Worm (Caenorhabditis elegans) whole organism, early embryonic: ENCODE measurements around the gene acs-17.

ENCODE experiments used
- B0310.2 ChIP-seq: sonication (generic microtip); optimal IDR thresholded peaks from 2 replicates; lab custom pipeline; 2016; ENCODE audit warnings: mild to moderate bottlenecking, missing genetic modification characterization, missing compliant biosample characterization
- F13C5.2 ChIP-seq: sonication (generic microtip); optimal IDR thresholded peaks from 2 replicates; lab custom pipeline; 2017; ENCODE audit warnings: mild to moderate bottlenecking, missing genetic modification characterization, inconsistent platforms, missing compliant biosample characterization
- ama-1 ChIP-seq: fragments of 150-350 bp; optimal IDR thresholded peaks from 2 replicates; lab custom pipeline; 2014
- ceh-13 ChIP-seq: fragments of 200-800 bp; sonication (Bioruptor generic); optimal IDR thresholded peaks from 2 replicates; lab custom pipeline; 2018; ENCODE audit warnings: mild to moderate bottlenecking, missing genetic modification characterization, missing compliant biosample characterization
- ceh-36 ChIP-seq: sonication (generic microtip); optimal IDR thresholded peaks from 2 replicates; lab custom pipeline; 2016; ENCODE audit warnings: missing genetic modification characterization, inconsistent platforms, missing compliant biosample characterization
- ets-7 ChIP-seq: sonication (generic microtip); optimal IDR thresholded peaks from 2 replicates; lab custom pipeline; 2016; ENCODE audit warnings: missing genotype, missing genetic modification characterization, missing compliant biosample characterization
- flt-1 ChIP-seq: fragments of 200-800 bp; sonication (Bioruptor generic); IDR thresholded peaks from 2 replicates; pipeline ENCODE4 v1.3.6; 2022; ENCODE audit warnings: missing genetic modification characterization, missing compliant biosample characterization
- hmbx-1 ChIP-seq: sonication (generic microtip); optimal IDR thresholded peaks from 2 replicates; lab custom pipeline; 2016; ENCODE audit warnings: mild to moderate bottlenecking, missing genetic modification characterization, missing compliant biosample characterization
- hmg-4 ChIP-seq: fragments of 200-800 bp; sonication (Bioruptor generic); optimal IDR thresholded peaks from 2 replicates; lab custom pipeline; 2018; ENCODE audit warnings: mild to moderate bottlenecking, missing genetic modification characterization, missing compliant biosample characterization
- pes-1 ChIP-seq: fragments of 200-800 bp; sonication (Bioruptor generic); IDR thresholded peaks from 2 replicates; pipeline ENCODE4 v1.3.6; 2022; ENCODE audit warnings: missing genetic modification reagents, missing genetic modification characterization, missing compliant biosample characterization
- scrt-1 ChIP-seq: fragments of 200-800 bp; sonication (Bioruptor generic); IDR thresholded peaks from 2 replicates; pipeline ENCODE4 v1.3.6; 2022; ENCODE audit warnings: missing genetic modification characterization, missing compliant biosample characterization
- sea-1 ChIP-seq: fragments of 200-800 bp; sonication (Bioruptor generic); conservative IDR thresholded peaks from 2 replicates; pipeline ENCODE4 v1.3.6; 2022; ENCODE audit warnings: missing genetic modification characterization, missing compliant biosample characterization
- tbx-11 ChIP-seq: fragments of 200-800 bp; sonication (Bioruptor generic); IDR thresholded peaks from 2 replicates; pipeline ENCODE4 v1.3.6; 2022; ENCODE audit warnings: missing genetic modification characterization, missing compliant biosample characterization
- tra-4 ChIP-seq: sonication (generic microtip); optimal IDR thresholded peaks from 2 replicates; lab custom pipeline; 2017; ENCODE audit warnings: missing genetic modification characterization, missing compliant biosample characterization

DNA sequence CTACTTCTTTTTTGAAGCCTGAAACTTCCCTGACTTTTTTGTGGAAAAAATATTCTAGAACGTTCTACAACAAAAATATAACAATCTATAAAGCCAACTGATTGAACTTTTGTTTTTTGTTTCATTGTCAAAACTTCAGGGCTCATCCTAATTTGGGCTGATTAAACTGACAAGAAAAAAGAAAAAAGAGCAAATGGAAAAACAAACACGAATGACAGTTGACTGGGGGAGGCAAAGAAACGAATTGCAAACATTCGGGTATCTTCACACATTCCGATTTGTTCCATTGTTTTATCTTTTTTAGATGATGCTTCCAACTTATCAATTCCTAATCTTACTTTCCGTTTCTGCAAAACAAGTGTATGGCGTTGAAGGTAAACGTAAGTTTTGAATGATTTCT, 8.8 kb downstream of the acs-17 start, which contains the start of gene C46F4.3:
- TF ChIP-seq ama-1 (lab: Kevin White, UChicago): no peak
- TF ChIP-seq tra-4 (tag; lab: Kevin White, UChicago): no peak
- TF ChIP-seq ceh-36 (tag; lab: Kevin White, UChicago): no peak
- TF ChIP-seq ets-7 (tag; lab: Kevin White, UChicago): no peak
- no peak for TF ChIP-seq hmg-4 (GFP tag; lab: Kevin White, UChicago)
- no peak for TF ChIP-seq ceh-13 (GFP tag; lab: Kevin White, UChicago)
- no peak for TF ChIP-seq flt-1
- no peak for TF ChIP-seq tbx-11 (GFP tag; lab: Robert Waterston, UW)
- no peak for TF ChIP-seq scrt-1 (GFP tag; lab: Robert Waterston, UW)
- no peak for TF ChIP-seq pes-1 (GFP tag; lab: Robert Waterston, UW)
- no peak for TF ChIP-seq hmbx-1 (tag; lab: Kevin White, UChicago)
- no peak for TF ChIP-seq F13C5.2 (tag; lab: Kevin White, UChicago)
- TF ChIP-seq B0310.2 (tag; lab: Kevin White, UChicago): no peak
- no peak for TF ChIP-seq sea-1
